Worm (Caenorhabditis elegans): ENCODE results near the gene F10B5.2.

The F10B5.2 gene

ce11 chrII:8185016-8185493, 40.5 kb downstream of the F10B5.2 start, which contains the start of the genes mig-5 and cct-1:
mig-5 (minus strand) TSS chrII:8185023.
cct-1 (plus strand) TSS chrII:8185443.
- TF ChIP-seq tlf-1 (GFP tag; optimal IDR thresholded peaks at IDR 0.05) (peak; percentile 84), mxl-1 (tag; optimal IDR thresholded peaks at IDR 0.05) (no peak), chd-7 (tag; optimal IDR thresholded peaks at IDR 0.05) (peak; percentile 7), nhr-179 (tag; optimal IDR thresholded peaks at IDR 0.05) (no peak), athp-1 (tag; optimal IDR thresholded peaks at IDR 0.05) (peak; percentile 81), dpff-1 (tag; optimal IDR thresholded peaks at IDR 0.05) (no peak), Y56A3A.18 (GFP tag; IDR thresholded peaks at IDR 0.05) (peak; percentile 86; the same call in 1 of the 2 replicates), mel-28 (tag; optimal IDR thresholded peaks at IDR 0.05; ENCODE audit: borderline replicate concordance) (no peak), lin-35 (GFP tag; optimal IDR thresholded peaks at IDR 0.05) (peak in 2 of 3 experiments; percentile 77 to 92), hrde-1 (tag; optimal IDR thresholded peaks at IDR 0.05; ENCODE audit: borderline replicate concordance) (peak; percentile 17), C06A6.2 (GFP tag; conservative IDR thresholded peaks at IDR 0.05) (peak; percentile 86), rcor-1 (GFP tag; IDR thresholded peaks at IDR 0.05) (peak; percentile 91), ceh-58 (GFP tag; IDR thresholded peaks at IDR 0.05) (no peak), lin-54 (GFP tag; optimal IDR thresholded peaks at IDR 0.05) (peak; percentile 90), B0019.2 (GFP tag; conservative IDR thresholded peaks at IDR 0.05) (0 out of 2 replicates have a peak, but pooled peaks have one; percentile 22), nfya-2 (GFP tag; IDR thresholded peaks at IDR 0.05) (no peak), egl-18 (GFP tag; IDR thresholded peaks at IDR 0.05) (no peak), ceh-40 (GFP tag; IDR thresholded peaks at IDR 0.05) (no peak), unc-62 (GFP tag; optimal IDR thresholded peaks at IDR 0.05) (no peak), madf-3 (GFP tag; IDR thresholded peaks at IDR 0.05) (peak; percentile 83; the same call in 1 of the 2 replicates), ZK185.1 (tag; optimal IDR thresholded peaks at IDR 0.05; ENCODE audit: poor library complexity, severe bottlenecking) (peak; percentile 96), sea-2 (GFP tag; IDR thresholded peaks at IDR 0.05) (no peak), Y95B8A.8 (GFP tag; IDR thresholded peaks at IDR 0.05) (peak; percentile 74; the same call in 1 of the 2 replicates), atf-7 (tag; optimal IDR thresholded peaks at IDR 0.05) (peak; percentile 73), zfh-2 (GFP tag; conservative IDR thresholded peaks at IDR 0.05) (no peak), let-607 (tag; optimal IDR thresholded peaks at IDR 0.05) (peak in 1 of 2 experiments; percentile 84), lag-1 (GFP tag; IDR thresholded peaks at IDR 0.05) (no peak), rpc-1 (optimal IDR thresholded peaks at IDR 0.05) (peak; percentile 41), rpc-1 (tag; optimal IDR thresholded peaks at IDR 0.05) (no peak), cebp-2 (GFP tag; IDR thresholded peaks at IDR 0.05) (no peak), Y79H2A.3 (GFP tag; conservative IDR thresholded peaks at IDR 0.05) (no peak), aptf-2 (GFP tag; conservative IDR thresholded peaks at IDR 0.05) (no peak), ztf-22 (GFP tag; optimal IDR thresholded peaks at IDR 0.05) (no peak), hmg-20 (GFP tag; IDR thresholded peaks at IDR 0.05) (peak; percentile 73; the same call in 1 of the 2 replicates), him-1 (tag; optimal IDR thresholded peaks at IDR 0.05) (peak; percentile 54), snpc-1.1 (tag; optimal IDR thresholded peaks at IDR 0.05; ENCODE audit: insufficient read depth) (peak; percentile 0), ceh-91 (GFP tag; IDR thresholded peaks at IDR 0.05) (peak; percentile 87), K11D2.4 (GFP tag; IDR thresholded peaks at IDR 0.05) (peak; percentile 94), hlh-12 (tag; optimal IDR thresholded peaks at IDR 0.05) (no peak), pbrm-1 (GFP tag; IDR thresholded peaks at IDR 0.05) (peak; percentile 94), ekl-4 (GFP tag; IDR thresholded peaks at IDR 0.05) (peak; percentile 91), F49E8.2 (tag; optimal IDR thresholded peaks at IDR 0.05; ENCODE audit: insufficient read depth) (peak; percentile 70), tbp1 (GFP tag; optimal IDR thresholded peaks at IDR 0.05) (peak; percentile 72), F39B2.1 (GFP tag; IDR thresholded peaks at IDR 0.05) (no peak), aptf-3 (GFP tag; IDR thresholded peaks at IDR 0.05) (no peak), nhr-27 (tag; optimal IDR thresholded peaks at IDR 0.05) (no peak), unc-130 (GFP tag; optimal IDR thresholded peaks at IDR 0.05) (peak; percentile 67), rec-8 (tag; optimal IDR thresholded peaks at IDR 0.05) (no peak)
